Worm (Caenorhabditis elegans) whole organism, late embryonic: Measurements from ENCODE around the gene C08E8.5.

Experiments
- K09A11.1 ChIP-seq: sonication (generic microtip); optimal IDR thresholded peaks from 2 replicates; lab custom pipeline; 2017; ENCODE audit warnings: antibody characterized with exemption, mild to moderate bottlenecking, missing genetic modification characterization, missing compliant biosample characterization; ENCODE audit not compliant: insufficient read depth
- T23F11.4 ChIP-seq: fragments of 200-800 bp; sonication (Bioruptor generic); optimal IDR thresholded peaks from 2 replicates; lab custom pipeline; 2018; ENCODE audit warnings: mild to moderate bottlenecking, missing genetic modification characterization, missing compliant biosample characterization
- Y22D7AL.16 ChIP-seq: sonication (generic microtip); optimal IDR thresholded peaks from 2 replicates; lab custom pipeline; 2016; ENCODE audit warnings: missing genetic modification characterization, missing compliant biosample characterization
- ahr-1 ChIP-seq: sonication (generic microtip); optimal IDR thresholded peaks from 2 replicates; lab custom pipeline; 2016; ENCODE audit warnings: missing genetic modification characterization, missing compliant biosample characterization
- ama-1 ChIP-seq: fragments of 150-350 bp; optimal IDR thresholded peaks from 2 replicates; lab custom pipeline; 2014
- ceh-18 ChIP-seq: sonication (generic microtip); optimal IDR thresholded peaks from 2 replicates; lab custom pipeline; 2016; ENCODE audit warnings: missing genetic modification characterization, missing compliant biosample characterization
- ceh-2 ChIP-seq: sonication (generic microtip); optimal IDR thresholded peaks from 2 replicates; lab custom pipeline; 2016; ENCODE audit warnings: missing genotype, missing genetic modification characterization, missing compliant biosample characterization
- ceh-22 ChIP-seq: sonication (generic microtip); optimal IDR thresholded peaks from 2 replicates; lab custom pipeline; 2017; ENCODE audit warnings: missing biosample characterization, missing genetic modification characterization
- ceh-30 ChIP-seq: fragments of 150-350 bp; optimal IDR thresholded peaks from 2 replicates; lab custom pipeline; 2014; ENCODE audit warnings: missing biosample characterization, missing genetic modification characterization
- ceh-31 ChIP-seq: sonication (generic microtip); optimal IDR thresholded peaks from 2 replicates; lab custom pipeline; 2016; ENCODE audit warnings: missing genetic modification characterization, missing compliant biosample characterization
- ceh-45 ChIP-seq: fragments of 200-800 bp; sonication (Bioruptor generic); IDR thresholded peaks from 2 replicates; pipeline ENCODE4 v1.3.6; 2022; ENCODE audit warnings: missing genetic modification reagents, missing genetic modification characterization, missing compliant biosample characterization
- ceh-48 ChIP-seq: sonication (generic microtip); optimal IDR thresholded peaks from 2 replicates; lab custom pipeline; 2016; ENCODE audit warnings: missing genetic modification characterization, inconsistent platforms, missing compliant biosample characterization
- ceh-6 ChIP-seq: fragments of 200-800 bp; sonication (Bioruptor generic); optimal IDR thresholded peaks from 2 replicates; lab custom pipeline; 2018; ENCODE audit warnings: mild to moderate bottlenecking, missing genetic modification characterization, missing compliant biosample characterization
- ceh-9 ChIP-seq: sonication (generic microtip); optimal IDR thresholded peaks from 2 replicates; lab custom pipeline; 2016; ENCODE audit warnings: mild to moderate bottlenecking, missing genetic modification characterization, inconsistent platforms, missing compliant biosample characterization
- dmd-4 ChIP-seq: sonication (generic microtip); optimal IDR thresholded peaks from 2 replicates; lab custom pipeline; 2016; ENCODE audit warnings: borderline replicate concordance, missing genetic modification characterization, missing compliant biosample characterization
- elt-2 ChIP-seq: sonication (generic microtip); optimal IDR thresholded peaks from 2 replicates; lab custom pipeline; 2016; ENCODE audit warnings: missing genetic modification reagents, missing genetic modification characterization, missing compliant biosample characterization
- ets-4 ChIP-seq: sonication (generic microtip); optimal IDR thresholded peaks from 2 replicates; lab custom pipeline; 2016; ENCODE audit warnings: missing genetic modification characterization, missing compliant biosample characterization
- eyg-1 ChIP-seq: sonication (generic microtip); optimal IDR thresholded peaks from 2 replicates; lab custom pipeline; 2016; ENCODE audit warnings: missing genotype, missing genetic modification characterization, missing compliant biosample characterization
- fax-1 ChIP-seq: sonication (generic microtip); optimal IDR thresholded peaks from 2 replicates; lab custom pipeline; 2016; ENCODE audit warnings: missing genotype, missing genetic modification characterization, missing compliant biosample characterization
- hlh-6 ChIP-seq: sonication (generic microtip); optimal IDR thresholded peaks from 2 replicates; lab custom pipeline; 2016; ENCODE audit warnings: missing genotype, missing genetic modification characterization, missing compliant biosample characterization
- hlh-8 ChIP-seq: sonication (generic microtip); optimal IDR thresholded peaks from 2 replicates; lab custom pipeline; 2016; ENCODE audit warnings: missing genotype, missing genetic modification characterization, missing compliant biosample characterization
- madf-2 ChIP-seq: sonication (generic microtip); optimal IDR thresholded peaks from 2 replicates; lab custom pipeline; 2017; ENCODE audit warnings: missing genetic modification characterization, missing compliant biosample characterization
- mec-3 ChIP-seq: sonication (generic microtip); optimal IDR thresholded peaks from 2 replicates; lab custom pipeline; 2016; ENCODE audit warnings: borderline replicate concordance, missing genetic modification characterization, missing compliant biosample characterization
- nfya-1 ChIP-seq: sonication (generic microtip); optimal IDR thresholded peaks from 2 replicates; lab custom pipeline; 2017; ENCODE audit warnings: missing genetic modification characterization, mild to moderate bottlenecking, missing compliant biosample characterization, antibody characterized with exemption, moderate library complexity
- nhr-11 ChIP-seq: fragments of 150-350 bp; optimal IDR thresholded peaks from 2 replicates; lab custom pipeline; 2014; ENCODE audit warnings: missing biosample characterization, missing genetic modification characterization
- nhr-232 ChIP-seq: sonication (generic microtip); optimal IDR thresholded peaks from 2 replicates; lab custom pipeline; 2016; ENCODE audit warnings: missing genetic modification characterization, missing compliant biosample characterization
- npax-4 ChIP-seq: sonication (generic microtip); optimal IDR thresholded peaks from 2 replicates; lab custom pipeline; 2016; ENCODE audit warnings: missing genetic modification characterization, missing compliant biosample characterization
- pha-2 ChIP-seq: sonication (generic microtip); optimal IDR thresholded peaks from 2 replicates; lab custom pipeline; 2017; ENCODE audit warnings: mild to moderate bottlenecking, missing genetic modification characterization, missing compliant biosample characterization
- pha-4 ChIP-seq: fragments of 150-350 bp; optimal IDR thresholded peaks from 2 replicates; lab custom pipeline; 2018; ENCODE audit warnings: missing biosample characterization, missing genetic modification reagents, missing genetic modification characterization
- ref-2 ChIP-seq: sonication (generic microtip); optimal IDR thresholded peaks from 2 replicates; lab custom pipeline; 2016; ENCODE audit warnings: missing genetic modification characterization, missing compliant biosample characterization
- rnt-1 ChIP-seq: sonication (generic microtip); optimal IDR thresholded peaks from 2 replicates; lab custom pipeline; 2016; ENCODE audit warnings: missing genetic modification characterization, missing compliant biosample characterization
- sox-2 ChIP-seq: fragments of 200-800 bp; sonication (Bioruptor generic); IDR thresholded peaks from 2 replicates; pipeline ENCODE4 v1.3.6; 2022; ENCODE audit warnings: missing genetic modification reagents, missing genetic modification characterization, missing compliant biosample characterization
- syd-9 ChIP-seq: sonication (generic microtip); optimal IDR thresholded peaks from 2 replicates; lab custom pipeline; 2016; ENCODE audit warnings: mild to moderate bottlenecking, missing genetic modification characterization, moderate library complexity, missing compliant biosample characterization
- tbx-7 ChIP-seq: sonication (generic microtip); optimal IDR thresholded peaks from 2 replicates; lab custom pipeline; 2016; ENCODE audit warnings: missing genotype, missing genetic modification characterization, missing compliant biosample characterization
- ttx-3 ChIP-seq: sonication (generic microtip); optimal IDR thresholded peaks from 2 replicates; lab custom pipeline; 2016; ENCODE audit warnings: missing genetic modification reagents, missing genetic modification characterization, missing compliant biosample characterization
- unc-42 ChIP-seq: sonication (generic microtip); optimal IDR thresholded peaks from 2 replicates; lab custom pipeline; 2016; ENCODE audit warnings: missing genotype, missing genetic modification characterization, missing compliant biosample characterization
- unc-55 ChIP-seq: sonication (generic microtip); optimal IDR thresholded peaks from 2 replicates; lab custom pipeline; 2017; ENCODE audit warnings: missing biosample characterization, missing genetic modification reagents, missing genetic modification characterization
- unc-86 ChIP-seq: sonication (generic microtip); optimal IDR thresholded peaks from 2 replicates; lab custom pipeline; 2016; ENCODE audit warnings: missing genetic modification characterization, missing compliant biosample characterization
- zip-5 ChIP-seq: sonication (generic microtip); optimal IDR thresholded peaks from 2 replicates; lab custom pipeline; 2016; ENCODE audit warnings: missing genetic modification characterization, missing compliant biosample characterization

Gene C08E8.5

DNA sequence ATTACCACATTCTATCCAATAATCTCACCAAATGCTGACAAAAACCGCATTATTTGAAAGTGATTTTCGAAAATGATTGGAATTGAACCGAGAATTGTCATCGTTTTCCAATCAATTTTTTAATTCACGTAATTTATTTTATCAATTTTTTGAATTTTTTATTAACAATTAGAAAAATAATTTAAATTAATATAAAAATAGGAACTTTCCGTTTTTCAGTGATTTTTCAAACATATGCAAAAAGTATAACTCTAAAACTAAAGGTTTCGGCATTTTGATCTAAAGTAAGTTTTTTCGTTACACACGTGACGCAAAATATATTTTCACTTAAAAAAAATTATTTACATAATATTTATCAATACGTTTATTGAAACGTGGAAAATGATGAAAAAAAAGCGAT lies 34.4 kb upstream of the C08E8.5 start, which contains the start of gene Y51A2B.6:
Gene Y51A2B.6, minus strand, starts transcription at position 101 of the 400 bp plus-strand sequence.
- no peak for TF ChIP-seq elt-2
- TF ChIP-seq nhr-11 (tag; lab: Kevin White, UChicago): no peak
- TF ChIP-seq fax-1 (tag; lab: Kevin White, UChicago): no peak
- no peak for TF ChIP-seq ref-2 (tag; lab: Kevin White, UChicago)
- no peak for TF ChIP-seq ceh-48 (tag; lab: Kevin White, UChicago)
- TF ChIP-seq madf-2 (tag; lab: Kevin White, UChicago): no peak
- TF ChIP-seq T23F11.4: no peak
- TF ChIP-seq nhr-232: no peak
- TF ChIP-seq zip-5 (tag; lab: Kevin White, UChicago): no peak
- TF ChIP-seq nfya-1 (tag; lab: Kevin White, UChicago): no peak
- no peak for TF ChIP-seq ceh-9 (tag; lab: Kevin White, UChicago)

DNA sequence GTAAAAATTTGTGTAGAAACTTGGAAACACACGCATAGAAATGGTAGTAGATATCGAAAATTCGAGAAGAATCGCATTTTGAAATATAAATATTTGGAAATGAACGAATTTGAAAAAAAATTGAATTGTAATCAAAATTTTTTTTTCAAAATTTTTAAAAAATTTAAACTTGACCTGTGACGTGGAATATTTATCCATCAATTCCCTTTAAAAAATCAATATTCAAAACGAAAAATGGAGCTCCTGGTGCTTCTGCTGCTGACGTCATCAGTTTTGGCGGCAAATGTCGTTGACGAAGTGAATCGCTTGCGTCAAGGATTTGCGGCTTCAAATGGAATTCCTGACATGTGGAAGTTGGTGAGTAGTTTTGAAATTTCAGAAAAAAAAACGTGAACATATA lies 29.3 kb upstream of the C08E8.5 start, which contains the start of the genes Y51A2B.4 and Y51A2B.5:
Gene Y51A2B.4, minus strand, starts transcription at position 101 of the 400 bp plus-strand sequence.
Gene Y51A2B.5, plus strand, starts transcription at position 232 of the 400 bp plus-strand sequence.
- TF ChIP-seq ceh-30 (tag; lab: Kevin White, UChicago) (no peak), ets-4 (tag; lab: Kevin White, UChicago) (no peak), unc-86 (tag; lab: Kevin White, UChicago) (no peak)

DNA sequence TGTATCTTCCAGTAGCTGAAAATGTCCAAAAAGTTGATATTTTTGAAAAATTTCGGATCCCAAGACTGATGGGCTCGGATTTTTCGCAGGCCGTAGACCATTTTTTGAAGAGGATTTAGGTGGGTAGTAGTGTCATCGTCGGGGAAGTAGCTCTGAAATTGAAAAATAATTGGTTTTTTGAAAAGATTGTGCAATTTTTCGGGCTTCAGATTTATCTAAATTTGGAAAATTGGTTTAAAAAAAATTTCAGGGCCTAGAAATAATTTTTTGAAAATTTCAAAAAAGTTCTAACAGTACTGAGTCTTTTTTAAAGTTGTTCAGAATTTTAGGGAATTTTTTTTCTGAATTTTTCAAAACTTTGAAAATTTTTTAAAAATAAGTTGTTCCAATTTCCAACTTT lies 22.8 kb upstream of the C08E8.5 start, which contains the start of gene nhr-288:
Gene nhr-288, minus strand, starts transcription at position 101 of the 400 bp plus-strand sequence.
- TF ChIP-seq ttx-3 (tag; lab: Kevin White, UChicago): no peak
- TF ChIP-seq Y22D7AL.16 (tag; lab: Kevin White, UChicago): no peak
- no peak for TF ChIP-seq ahr-1 (tag; lab: Kevin White, UChicago)
- no peak for TF ChIP-seq ceh-48 (tag; lab: Kevin White, UChicago)
- TF ChIP-seq ceh-45 (GFP tag; lab: Robert Waterston, UW): no peak
- no peak for TF ChIP-seq ama-1 (lab: Kevin White, UChicago)
- TF ChIP-seq ceh-31 (tag; lab: Kevin White, UChicago): no peak
- TF ChIP-seq pha-2: no peak

DNA sequence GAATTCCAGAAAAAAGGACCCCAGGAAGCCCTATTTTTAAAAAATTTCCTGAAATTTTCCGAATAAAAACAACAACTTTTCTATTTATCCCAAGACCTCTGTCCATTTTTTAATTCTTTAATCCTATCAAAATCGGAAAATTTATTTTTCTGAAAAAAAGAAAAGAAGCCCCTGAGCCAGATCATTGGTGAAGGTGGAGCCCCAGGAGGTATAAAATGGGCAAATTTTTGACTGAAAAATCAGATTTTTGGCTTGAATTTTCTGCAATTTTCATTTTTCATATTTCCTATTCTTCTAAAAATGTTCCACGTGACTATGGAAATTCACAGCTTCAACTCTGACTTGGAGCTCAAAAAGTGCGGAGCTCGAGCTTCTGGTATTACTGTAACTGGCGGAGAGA lies 19.0 kb upstream of the C08E8.5 start, which contains the start of gene Y51A2B.8:
Gene Y51A2B.8, plus strand, starts transcription at position 301 of the 400 bp plus-strand sequence.
- TF ChIP-seq rnt-1 (tag; lab: Kevin White, UChicago) (no peak), hlh-8 (tag; lab: Kevin White, UChicago) (no peak), sox-2 (GFP tag; lab: Robert Waterston, UW) (no peak), fax-1 (tag; lab: Kevin White, UChicago) (no peak), unc-86 (tag; lab: Kevin White, UChicago) (no peak), ceh-45 (GFP tag; lab: Robert Waterston, UW) (no peak), hlh-6 (tag; lab: Kevin White, UChicago) (no peak), npax-4 (tag; lab: Kevin White, UChicago) (no peak), tbx-7 (tag; lab: Kevin White, UChicago) (no peak), K09A11.1 (tag; lab: Kevin White, UChicago) (no peak), ceh-6 (no peak), dmd-4 (tag; lab: Kevin White, UChicago) (no peak), madf-2 (tag; lab: Kevin White, UChicago) (no peak), mec-3 (tag; lab: Kevin White, UChicago) (no peak), unc-42 (no peak), ceh-18 (tag; lab: Kevin White, UChicago) (no peak)

ce11 chrV:18375551-18375950 lies 15.8 kb upstream of the C08E8.5 start:
- TF ChIP-seq ceh-9 (tag; lab: Kevin White, UChicago) (no peak), sox-2 (GFP tag; lab: Robert Waterston, UW) (no peak), ceh-2 (tag; lab: Kevin White, UChicago) (no peak), Y22D7AL.16 (tag; lab: Kevin White, UChicago) (no peak), K09A11.1 (tag; lab: Kevin White, UChicago) (no peak), syd-9 (tag; lab: Kevin White, UChicago) (no peak), unc-55 (no peak), pha-4 (tag; lab: Kevin White, UChicago) (no peak), eyg-1 (tag; lab: Kevin White, UChicago) (no peak), ceh-22 (tag; lab: Kevin White, UChicago) (no peak), fax-1 (tag; lab: Kevin White, UChicago) (no peak), pha-2 (no peak), ref-2 (tag; lab: Kevin White, UChicago) (no peak)
